Worm (Caenorhabditis elegans): ENCODE results near the gene pax-3.

Gene pax-3

ce11 chrII:10146488-10146887, at the start of gene pax-3:
TSS of gene pax-3 (plus strand) at chrII:10146570.
- no peak for TF ChIP-seq lin-39 (tag; optimal IDR thresholded peaks at IDR 0.05)
- no peak for TF ChIP-seq gmeb-1 (tag; optimal IDR thresholded peaks at IDR 0.05)
- no peak for TF ChIP-seq lin-13 (GFP tag; optimal IDR thresholded peaks at IDR 0.05)
- no peak for TF ChIP-seq nhr-25 (tag; optimal IDR thresholded peaks at IDR 0.05)
- no peak for TF ChIP-seq nhr-6 (tag; optimal IDR thresholded peaks at IDR 0.05)
- TF ChIP-seq skn-1 (tag; optimal IDR thresholded peaks at IDR 0.05): no peak
- no peak for TF ChIP-seq mab-5 (tag; optimal IDR thresholded peaks at IDR 0.05)
- TF ChIP-seq ama-1 (optimal IDR thresholded peaks at IDR 0.05): no peak
- TF ChIP-seq unc-62 (GFP tag; optimal IDR thresholded peaks at IDR 0.05): no peak
- no peak for TF ChIP-seq nhr-11 (tag; optimal IDR thresholded peaks at IDR 0.05)
- no peak for TF ChIP-seq ztf-4 (tag; optimal IDR thresholded peaks at IDR 0.05)
- TF ChIP-seq dmd-4 (tag; optimal IDR thresholded peaks at IDR 0.05): no peak
- TF ChIP-seq C34F6.9 (tag; optimal IDR thresholded peaks at IDR 0.05): no peak

- TF ChIP-seq ztf-11 (tag; optimal IDR thresholded peaks at IDR 0.05) (no peak), nhr-77 (tag; optimal IDR thresholded peaks at IDR 0.05) (no peak), nhr-6 (tag; optimal IDR thresholded peaks at IDR 0.05) (no peak), alr-1 (tag; optimal IDR thresholded peaks at IDR 0.05) (no peak), R02D3.7 (tag; optimal IDR thresholded peaks at IDR 0.05) (no peak), sma-3 (GFP tag; optimal IDR thresholded peaks at IDR 0.05) (no peak), unc-39 (tag; optimal IDR thresholded peaks at IDR 0.05) (no peak), gmeb-1 (tag; optimal IDR thresholded peaks at IDR 0.05) (no peak), sma-9 (GFP tag; optimal IDR thresholded peaks at IDR 0.05) (no peak), sma-9 (tag; optimal IDR thresholded peaks at IDR 0.05) (no peak), fos-1 (tag; optimal IDR thresholded peaks at IDR 0.05) (no peak), ZK546.5 (tag; optimal IDR thresholded peaks at IDR 0.05) (no peak), Y55F3AM.14 (GFP tag; optimal IDR thresholded peaks at IDR 0.05) (no peak), ztf-1 (GFP tag; conservative IDR thresholded peaks at IDR 0.05) (no peak), egl-27 (tag; optimal IDR thresholded peaks at IDR 0.05) (no peak), lin-13 (GFP tag; optimal IDR thresholded peaks at IDR 0.05) (no peak), crh-2 (tag; optimal IDR thresholded peaks at IDR 0.05) (no peak), snpc-4 (tag; optimal IDR thresholded peaks at IDR 0.05) (no peak), peb-1 (tag; optimal IDR thresholded peaks at IDR 0.05) (no peak), mab-5 (tag; optimal IDR thresholded peaks at IDR 0.05) (no peak), lsy-2 (tag; optimal IDR thresholded peaks at IDR 0.05) (no peak)
Observed at ce11 chrII:10098428-10098827, 47.9 kb upstream of the pax-3 start.

- TF ChIP-seq C34F6.9 (tag; optimal IDR thresholded peaks at IDR 0.05) (no peak), nhr-6 (tag; optimal IDR thresholded peaks at IDR 0.05) (no peak)
Observed at ce11 chrII:10099072-10099471, 47.3 kb upstream of the pax-3 start.

DNA sequence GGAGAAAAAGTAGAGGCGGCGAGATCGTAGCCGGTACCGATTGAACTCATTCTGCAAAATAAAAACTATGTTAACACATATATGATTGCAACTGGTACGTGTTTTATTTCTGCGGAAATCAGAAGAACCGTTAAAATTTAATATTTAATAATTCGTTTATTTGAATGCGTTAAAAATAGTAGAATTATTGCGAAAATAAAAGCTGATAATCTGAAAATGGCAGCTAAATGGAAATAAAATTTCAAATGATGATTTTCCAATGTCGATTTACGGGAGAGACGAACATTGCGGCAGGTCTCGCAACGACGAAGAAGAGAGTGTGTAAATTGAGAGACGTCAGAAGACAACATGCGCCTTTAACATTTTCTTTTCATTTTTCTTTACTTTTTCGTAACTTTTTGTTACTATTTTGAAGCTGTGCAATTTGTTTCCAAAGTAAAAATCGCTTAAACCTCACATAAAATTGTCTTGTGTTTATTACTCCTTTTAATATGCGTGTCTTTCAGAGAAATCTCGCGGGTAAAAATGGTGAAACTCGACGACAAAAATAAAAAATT, 46.5 kb upstream of the pax-3 start, which contains the start of the genes pas-7 and puf-12:
pas-7 (minus strand) TSS at position 51 of the 557 bp plus-strand sequence.
puf-12 (plus strand) TSS at position 507 of the 557 bp plus-strand sequence.
- TF ChIP-seq nhr-129 (tag; optimal IDR thresholded peaks at IDR 0.05) (peak; percentile 59), fos-1 (tag; optimal IDR thresholded peaks at IDR 0.05) (no peak), mdl-1 (tag; optimal IDR thresholded peaks at IDR 0.05) (no peak), lsy-2 (tag; optimal IDR thresholded peaks at IDR 0.05) (peak in 1 of 2 experiments; percentile 77), nhr-237 (tag; optimal IDR thresholded peaks at IDR 0.05) (no peak), aly-2 (tag; optimal IDR thresholded peaks at IDR 0.05) (no peak), ceh-82 (tag; optimal IDR thresholded peaks at IDR 0.05) (no peak), R02D3.7 (tag; optimal IDR thresholded peaks at IDR 0.05) (peak; percentile 5), ztf-4 (tag; optimal IDR thresholded peaks at IDR 0.05) (no peak), skn-1 (tag; optimal IDR thresholded peaks at IDR 0.05) (peak; percentile 63), nhr-12 (tag; optimal IDR thresholded peaks at IDR 0.05) (no peak), elt-3 (tag; optimal IDR thresholded peaks at IDR 0.05) (no peak), F13H6.1 (tag; optimal IDR thresholded peaks at IDR 0.05) (no peak), sem-4 (tag; optimal IDR thresholded peaks at IDR 0.05) (no peak), unc-55 (GFP tag; optimal IDR thresholded peaks at IDR 0.05) (peak; percentile 67), sma-3 (GFP tag; optimal IDR thresholded peaks at IDR 0.05) (no peak), egl-27 (tag; optimal IDR thresholded peaks at IDR 0.05) (no peak), nhr-21 (tag; optimal IDR thresholded peaks at IDR 0.05) (no peak), sma-9 (GFP tag; optimal IDR thresholded peaks at IDR 0.05) (no peak), sma-9 (tag; optimal IDR thresholded peaks at IDR 0.05) (no peak), nhr-23 (tag; optimal IDR thresholded peaks at IDR 0.05) (no peak), crh-2 (tag; optimal IDR thresholded peaks at IDR 0.05) (no peak), lin-39 (tag; optimal IDR thresholded peaks at IDR 0.05) (no peak), lin-13 (GFP tag; optimal IDR thresholded peaks at IDR 0.05) (no peak), C34F6.9 (tag; optimal IDR thresholded peaks at IDR 0.05) (peak; percentile 65)

Measured in whole organism, L2 larva.